Worm (Caenorhabditis elegans) whole organism, L1 larva: ENCODE data around the gene nmat-1.

Source experiments
- Y116A8C.19 ChIP-seq: sonication (generic microtip); optimal IDR thresholded peaks from 2 replicates; lab custom pipeline; 2016; ENCODE audit warnings: missing compliant biosample characterization, missing genetic modification characterization, borderline replicate concordance
- aha-1 ChIP-seq: fragments of 150-350 bp; optimal IDR thresholded peaks from 2 replicates; lab custom pipeline; 2014; ENCODE audit warnings: missing biosample characterization, missing genetic modification characterization
- ama-1 ChIP-seq: fragments of 150-350 bp; optimal IDR thresholded peaks from 2 replicates; lab custom pipeline; 2014
- blmp-1 ChIP-seq: fragments of 150-350 bp; optimal IDR thresholded peaks from 2 replicates; lab custom pipeline; 2014; ENCODE audit warnings: missing biosample characterization, missing genetic modification characterization
- ceh-63 ChIP-seq: fragments of 200-800 bp; sonication (Bioruptor generic); optimal IDR thresholded peaks from 2 replicates; lab custom pipeline; 2018; ENCODE audit warnings: mild to moderate bottlenecking, missing genetic modification characterization, missing compliant biosample characterization
- ceh-8 ChIP-seq: fragments of 200-800 bp; sonication (Bioruptor generic); optimal IDR thresholded peaks from 2 replicates; lab custom pipeline; 2018; ENCODE audit warnings: mild to moderate bottlenecking, missing genetic modification characterization, moderate library complexity, missing compliant biosample characterization
- ceh-82 ChIP-seq, 3 experiments: fragments of 150-350 bp in 1 of 3; sonication (generic microtip) in 2 of 3; optimal IDR thresholded peaks; 2 replicates each; lab custom pipeline; 2014 to 2017; ENCODE audit warnings: missing biosample characterization in 3 of 3, missing genetic modification characterization in 3 of 3
- ceh-88 ChIP-seq: fragments of 200-800 bp; sonication (Bioruptor generic); IDR thresholded peaks from 2 replicates; pipeline ENCODE4 v1.3.6; 2022; ENCODE audit warnings: missing genetic modification characterization, missing compliant biosample characterization
- ces-1 ChIP-seq: fragments of 150-350 bp; optimal IDR thresholded peaks from 2 replicates; lab custom pipeline; 2014; ENCODE audit warnings: missing biosample characterization, missing genetic modification reagents, missing genetic modification characterization
- dsc-1 ChIP-seq: sonication (generic microtip); optimal IDR thresholded peaks from 2 replicates; lab custom pipeline; 2016; ENCODE audit warnings: mild to moderate bottlenecking, missing genetic modification characterization, missing compliant biosample characterization
- efl-1 ChIP-seq, 4 experiments: fragments of 150-350 bp; optimal IDR thresholded peaks in 3 of 4; peaks in 1 of 4; 1 replicate in 1 of 4; 2 replicates in 3 of 4; lab custom pipeline; 2014; ENCODE audit warnings: missing biosample characterization in 2 of 4, missing genetic modification characterization in 2 of 4, missing genetic modification reagents in 2 of 4
- egl-13 ChIP-seq: sonication (generic microtip); optimal IDR thresholded peaks from 2 replicates; lab custom pipeline; 2016; ENCODE audit warnings: missing genotype, missing genetic modification reagents, missing genetic modification characterization, missing compliant biosample characterization
- elt-3 ChIP-seq, 6 experiments: fragments of 150-350 bp in 1 of 6; sonication (generic microtip); optimal IDR thresholded peaks; 2 replicates each; lab custom pipeline; 2017 to 2018; ENCODE audit warnings: missing biosample characterization in 6 of 6, missing genetic modification characterization in 6 of 6, inconsistent platforms in 1 of 6
- fkh-4 ChIP-seq: sonication (generic microtip); optimal IDR thresholded peaks from 2 replicates; lab custom pipeline; 2016; ENCODE audit warnings: missing compliant biosample characterization, missing genetic modification characterization, borderline replicate concordance
- fkh-8 ChIP-seq: sonication (generic microtip); optimal IDR thresholded peaks from 2 replicates; lab custom pipeline; 2016; ENCODE audit warnings: mild to moderate bottlenecking, missing genetic modification characterization, missing compliant biosample characterization
- grh-1 ChIP-seq: fragments of 200-800 bp; sonication (Bioruptor generic); IDR thresholded peaks from 2 replicates; pipeline ENCODE4 v1.3.6; 2022; ENCODE audit warnings: missing genetic modification reagents, missing genetic modification characterization, missing compliant biosample characterization
- hlh-17 ChIP-seq: fragments of 200-800 bp; sonication (Bioruptor generic); optimal IDR thresholded peaks from 2 replicates; lab custom pipeline; 2018; ENCODE audit warnings: missing genetic modification characterization, mild to moderate bottlenecking, missing compliant biosample characterization, moderate library complexity, borderline replicate concordance
- hlh-4 ChIP-seq: sonication (generic microtip); optimal IDR thresholded peaks from 2 replicates; lab custom pipeline; 2016; ENCODE audit warnings: mild to moderate bottlenecking, missing genetic modification characterization, missing compliant biosample characterization
- irx-1 ChIP-seq: sonication (generic microtip); optimal IDR thresholded peaks from 2 replicates; lab custom pipeline; 2016; ENCODE audit warnings: missing genetic modification characterization, missing compliant biosample characterization
- jun-1 ChIP-seq: fragments of 150-350 bp; optimal IDR thresholded peaks from 2 replicates; lab custom pipeline; 2014; ENCODE audit warnings: missing biosample characterization, missing genetic modification reagents, missing genetic modification characterization
- lin-14 ChIP-seq: fragments of 200-800 bp; sonication (Bioruptor generic); optimal IDR thresholded peaks from 2 replicates; lab custom pipeline; 2018; ENCODE audit warnings: mild to moderate bottlenecking, missing genetic modification characterization, moderate library complexity, missing compliant biosample characterization
- lin-15B ChIP-seq: fragments of 150-350 bp; sonication (generic microtip); optimal IDR thresholded peaks from 3 replicates; lab custom pipeline; 2014; ENCODE audit warnings: missing biosample characterization, missing genetic modification characterization
- lin-39 ChIP-seq: fragments of 150-350 bp; optimal IDR thresholded peaks from 2 replicates; lab custom pipeline; 2014; ENCODE audit warnings: missing biosample characterization, missing genetic modification reagents, missing genetic modification characterization
- lir-3 ChIP-seq: sonication (generic microtip); optimal IDR thresholded peaks from 2 replicates; lab custom pipeline; 2016; ENCODE audit warnings: mild to moderate bottlenecking, missing genetic modification characterization, moderate library complexity, missing compliant biosample characterization; ENCODE audit not compliant: poor library complexity
- mab-9 ChIP-seq: fragments of 200-800 bp; sonication (Bioruptor generic); IDR thresholded peaks from 2 replicates; pipeline ENCODE4 v1.3.6; 2022; ENCODE audit warnings: missing genetic modification reagents, missing genetic modification characterization, missing compliant biosample characterization
- mdl-1 ChIP-seq, 2 experiments: fragments of 150-350 bp; optimal IDR thresholded peaks; 2 replicates each; lab custom pipeline; 2014 to 2017; ENCODE audit warnings: missing biosample characterization in 2 of 2, missing genetic modification characterization in 2 of 2, inconsistent platforms in 1 of 2
- nhr-12 ChIP-seq: sonication (generic microtip); optimal IDR thresholded peaks from 2 replicates; lab custom pipeline; 2017; ENCODE audit warnings: missing biosample characterization, missing genetic modification characterization
- nhr-20 ChIP-seq: sonication (generic microtip); optimal IDR thresholded peaks from 2 replicates; lab custom pipeline; 2016; ENCODE audit warnings: mild to moderate bottlenecking, missing genetic modification characterization, missing compliant biosample characterization
- nhr-47 ChIP-seq: sonication (generic microtip); optimal IDR thresholded peaks from 2 replicates; lab custom pipeline; 2016; ENCODE audit warnings: mild to moderate bottlenecking, missing genetic modification characterization, moderate library complexity, missing compliant biosample characterization
- nhr-71 ChIP-seq: sonication (generic microtip); optimal IDR thresholded peaks from 2 replicates; lab custom pipeline; 2016; ENCODE audit warnings: mild to moderate bottlenecking, missing genetic modification characterization, moderate library complexity, missing compliant biosample characterization
- nhr-76 ChIP-seq: sonication (generic microtip); optimal IDR thresholded peaks from 2 replicates; lab custom pipeline; 2017; ENCODE audit warnings: missing biosample characterization, missing genetic modification characterization
- nhr-77 ChIP-seq: fragments of 150-350 bp; optimal IDR thresholded peaks from 2 replicates; lab custom pipeline; 2014; ENCODE audit warnings: missing biosample characterization, missing genetic modification characterization
- nhr-84 ChIP-seq: sonication (generic microtip); optimal IDR thresholded peaks from 2 replicates; lab custom pipeline; 2017; ENCODE audit warnings: missing biosample characterization, missing genetic modification characterization
- nhr-90 ChIP-seq: sonication (generic microtip); optimal IDR thresholded peaks from 2 replicates; lab custom pipeline; 2016; ENCODE audit warnings: mild to moderate bottlenecking, missing genetic modification characterization, missing compliant biosample characterization; ENCODE audit not compliant: poor library complexity
- pax-3 ChIP-seq: fragments of 200-800 bp; sonication (Bioruptor generic); optimal IDR thresholded peaks from 2 replicates; lab custom pipeline; 2018; ENCODE audit warnings: mild to moderate bottlenecking, missing genetic modification characterization, moderate library complexity, missing compliant biosample characterization
- rnt-1 ChIP-seq: sonication (generic microtip); optimal IDR thresholded peaks from 2 replicates; lab custom pipeline; 2016; ENCODE audit warnings: mild to moderate bottlenecking, missing genetic modification characterization, moderate library complexity, missing compliant biosample characterization
- snpc-4 ChIP-seq: fragments of 150-350 bp; optimal IDR thresholded peaks from 2 replicates; lab custom pipeline; 2014; ENCODE audit warnings: missing biosample characterization, missing genetic modification characterization
- sox-4 ChIP-seq: sonication (generic microtip); optimal IDR thresholded peaks from 2 replicates; lab custom pipeline; 2016; ENCODE audit warnings: missing genetic modification characterization, missing compliant biosample characterization
- sptf-1 ChIP-seq: fragments of 150-350 bp; optimal IDR thresholded peaks from 2 replicates; lab custom pipeline; 2014; ENCODE audit warnings: missing biosample characterization, missing genetic modification characterization
- sup-37 ChIP-seq: fragments of 200-800 bp; sonication (Bioruptor generic); optimal IDR thresholded peaks from 2 replicates; lab custom pipeline; 2018; ENCODE audit warnings: mild to moderate bottlenecking, missing genetic modification characterization, missing compliant biosample characterization
- swsn-7 ChIP-seq: sonication (generic microtip); optimal IDR thresholded peaks from 2 replicates; lab custom pipeline; 2016; ENCODE audit warnings: missing genetic modification characterization, missing compliant biosample characterization
- unc-130 ChIP-seq: fragments of 150-350 bp; optimal IDR thresholded peaks from 2 replicates; lab custom pipeline; 2017; ENCODE audit warnings: missing biosample characterization, missing genetic modification characterization, inconsistent platforms
- unc-30 ChIP-seq: sonication (generic microtip); optimal IDR thresholded peaks from 2 replicates; lab custom pipeline; 2017; ENCODE audit warnings: missing biosample characterization, missing genetic modification characterization
- unc-86 ChIP-seq: sonication (generic microtip); optimal IDR thresholded peaks from 2 replicates; lab custom pipeline; 2016; ENCODE audit warnings: missing genetic modification characterization, missing compliant biosample characterization
- unc-98 ChIP-seq: fragments of 200-800 bp; sonication (Bioruptor generic); IDR thresholded peaks from 2 replicates; pipeline ENCODE4 v1.3.6; 2022; ENCODE audit warnings: missing genetic modification characterization, missing compliant biosample characterization
- vab-15 ChIP-seq: sonication (generic microtip); optimal IDR thresholded peaks from 2 replicates; lab custom pipeline; 2017; ENCODE audit warnings: missing genotype, mild to moderate bottlenecking, missing genetic modification characterization, missing compliant biosample characterization
- xbp-1 ChIP-seq: sonication (generic microtip); optimal IDR thresholded peaks from 2 replicates; lab custom pipeline; 2016; ENCODE audit warnings: missing genetic modification characterization, missing compliant biosample characterization
- zag-1 ChIP-seq: fragments of 150-350 bp; optimal IDR thresholded peaks from 2 replicates; lab custom pipeline; 2014; ENCODE audit warnings: missing biosample characterization, missing genetic modification characterization
- zip-4 ChIP-seq: fragments of 200-800 bp; sonication (Bioruptor generic); optimal IDR thresholded peaks from 2 replicates; lab custom pipeline; 2018; ENCODE audit warnings: mild to moderate bottlenecking, missing genetic modification characterization, moderate library complexity, missing compliant biosample characterization
- ztf-11 ChIP-seq, 2 experiments: sonication (generic microtip); optimal IDR thresholded peaks; 2 replicates each; lab custom pipeline; 2016 to 2017; ENCODE audit warnings: missing genetic modification characterization in 2 of 2, missing biosample characterization in 1 of 2, missing compliant biosample characterization in 1 of 2

Gene nmat-1

ce11 chrX:11983576-11984061 is 34.2 kb downstream of the nmat-1 start, which contains the start of gene C49F5.3:
C49F5.3 (minus strand) TSS chrX:11983626.
- TF ChIP-seq hlh-17 (GFP tag; lab: Kevin White, UChicago), result no peak
- no peak for TF ChIP-seq ceh-88 (GFP tag; lab: Robert Waterston, UW)
- no peak for TF ChIP-seq unc-98
- TF ChIP-seq ztf-11 (tag; optimal IDR thresholded peaks at IDR 0.05; lab: Kevin White, UChicago), result no peak
- TF ChIP-seq xbp-1, result no peak
- no peak for TF ChIP-seq lin-39 (tag; lab: Kevin White, UChicago)
- no peak for TF ChIP-seq pax-3 (tag; lab: Kevin White, UChicago)
- no peak for TF ChIP-seq ceh-82 (tag; optimal IDR thresholded peaks at IDR 0.05; lab: Kevin White, UChicago)
- TF ChIP-seq rnt-1 (tag; lab: Kevin White, UChicago), result no peak
- no peak for TF ChIP-seq nhr-12 (tag; lab: Kevin White, UChicago)

DNA sequence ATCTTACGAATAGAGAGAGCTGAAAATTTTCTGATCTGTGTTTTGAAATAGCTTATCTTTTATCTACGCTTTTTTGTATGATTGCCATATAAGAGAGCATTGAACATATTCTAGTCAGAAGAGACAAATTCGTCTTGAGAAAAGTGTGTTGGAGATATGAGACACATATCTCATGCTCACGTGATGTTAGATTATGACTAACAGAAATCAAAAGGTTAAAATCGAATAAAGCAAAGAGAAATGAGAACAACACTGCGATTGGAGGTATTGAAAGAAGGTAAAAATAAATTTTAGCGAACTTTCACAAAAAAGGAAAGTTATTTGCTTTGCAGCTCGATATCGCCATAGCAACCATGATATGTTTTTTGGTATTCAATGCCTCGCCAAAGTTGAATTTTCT is 35.8 kb downstream of the nmat-1 start, which contains the start of gene nhr-167:
TSS of gene nhr-167 (minus strand) at position 21 of the 400 bp plus-strand sequence.
- TF ChIP-seq pax-3 (tag; lab: Kevin White, UChicago), result peak; percentile 8
- no peak for TF ChIP-seq zip-4
- no peak for TF ChIP-seq unc-130 (tag; lab: Kevin White, UChicago)
- no peak for TF ChIP-seq blmp-1
- TF ChIP-seq nhr-84 (tag; lab: Kevin White, UChicago), result no peak
- no peak for TF ChIP-seq snpc-4 (tag; lab: Kevin White, UChicago)
- TF ChIP-seq ceh-63 (GFP tag; lab: Kevin White, UChicago), result no peak
- peak; percentile 0 for TF ChIP-seq swsn-7 (tag; lab: Kevin White, UChicago)
- no peak for TF ChIP-seq jun-1 (tag; lab: Kevin White, UChicago)
- TF ChIP-seq lin-39 (tag; lab: Kevin White, UChicago), result no peak
- no peak for TF ChIP-seq mdl-1 (tag; optimal IDR thresholded peaks at IDR 0.05; lab: Kevin White, UChicago)
- TF ChIP-seq aha-1 (tag; lab: Kevin White, UChicago), result no peak
- TF ChIP-seq lir-3 (tag; lab: Kevin White, UChicago), result no peak
- TF ChIP-seq dsc-1 (tag; lab: Kevin White, UChicago), result peak; percentile 76
- TF ChIP-seq efl-1 (optimal IDR thresholded peaks at IDR 0.05; lab: Kevin White, UChicago), result no peak
- TF ChIP-seq efl-1 (GFP tag; optimal IDR thresholded peaks at IDR 0.05 in 1 of 2; lab: Kevin White, UChicago), result peak in 1 of 2 experiments; percentile 77
- no peak for TF ChIP-seq lin-14 (GFP tag; lab: Kevin White, UChicago)
- no peak for TF ChIP-seq elt-3 (tag; optimal IDR thresholded peaks at IDR 0.05; lab: Kevin White, UChicago)
- TF ChIP-seq grh-1, result no peak
- TF ChIP-seq mab-9 (GFP tag; lab: Robert Waterston, UW), result no peak
- no peak for TF ChIP-seq hlh-4
- no peak for TF ChIP-seq hlh-17 (GFP tag; lab: Kevin White, UChicago)
- TF ChIP-seq ces-1 (GFP tag; lab: Kevin White, UChicago), result no peak
- no peak for TF ChIP-seq egl-13 (tag; lab: Kevin White, UChicago)
- TF ChIP-seq nhr-76, result no peak
- no peak for TF ChIP-seq nhr-77 (tag; lab: Kevin White, UChicago)
- no peak for TF ChIP-seq zag-1 (tag; lab: Kevin White, UChicago)
- no peak for TF ChIP-seq nhr-71 (tag; lab: Kevin White, UChicago)
- no peak for TF ChIP-seq vab-15 (tag; lab: Kevin White, UChicago)
- no peak for TF ChIP-seq Y116A8C.19 (tag; lab: Kevin White, UChicago)
- TF ChIP-seq unc-86 (tag; lab: Kevin White, UChicago), result no peak
- no peak for TF ChIP-seq nhr-12 (tag; lab: Kevin White, UChicago)
- TF ChIP-seq ceh-8 (GFP tag; lab: Kevin White, UChicago), result no peak
- TF ChIP-seq nhr-20 (tag; lab: Kevin White, UChicago), result no peak
- TF ChIP-seq sptf-1 (tag; lab: Kevin White, UChicago), result no peak
- peak; percentile 81 for TF ChIP-seq fkh-8 (tag; lab: Kevin White, UChicago)
- TF ChIP-seq irx-1, result no peak
- no peak for TF ChIP-seq sup-37 (GFP tag; lab: Kevin White, UChicago)
- no peak for TF ChIP-seq ama-1 (lab: Kevin White, UChicago)
- no peak for TF ChIP-seq lin-15B
- no peak for TF ChIP-seq unc-30 (tag; lab: Kevin White, UChicago)
- TF ChIP-seq nhr-90 (tag; lab: Kevin White, UChicago), result no peak
- no peak for TF ChIP-seq nhr-47 (tag; lab: Kevin White, UChicago)
- peak; percentile 15 for TF ChIP-seq sox-4
- TF ChIP-seq fkh-4 (tag; lab: Kevin White, UChicago), result no peak
